Worm (Caenorhabditis elegans) whole organism, L4 larva: ENCODE measurements around the gene msp-3.

ENCODE experiments used
- F26F4.8 ChIP-seq: fragments of 200-800 bp; sonication (Bioruptor generic); conservative IDR thresholded peaks from 2 replicates; pipeline ENCODE4 v1.3.6; 2022; ENCODE audit warnings: missing genetic modification characterization, missing compliant biosample characterization
- Y75B8A.6 ChIP-seq: fragments of 200-800 bp; sonication (Bioruptor generic); IDR thresholded peaks from 2 replicates; pipeline ENCODE4 v1.3.6; 2022; ENCODE audit warnings: missing genetic modification reagents, missing genetic modification characterization, missing compliant biosample characterization
- ZK337.2 ChIP-seq: fragments of 200-800 bp; sonication (Bioruptor generic); IDR thresholded peaks from 2 replicates; pipeline ENCODE4 v1.3.6; 2022; ENCODE audit warnings: missing genetic modification reagents, missing genetic modification characterization, missing compliant biosample characterization
- aha-1 ChIP-seq: fragments of 150-350 bp; peaks from one replicate; lab custom pipeline; 2014; ENCODE audit warnings: missing biosample characterization, missing genetic modification characterization
- fos-1 ChIP-seq: fragments of 150-350 bp; optimal IDR thresholded peaks from 2 replicates; lab custom pipeline; 2014; ENCODE audit warnings: missing biosample characterization, missing genetic modification characterization
- nhr-25 ChIP-seq: sonication (generic microtip); optimal IDR thresholded peaks from 2 replicates; lab custom pipeline; 2017; ENCODE audit warnings: missing genetic modification characterization, mild to moderate bottlenecking, missing compliant biosample characterization, antibody characterized with exemption, moderate library complexity, borderline replicate concordance; ENCODE audit not compliant: insufficient read depth
- snpc-4 ChIP-seq: fragments of 150-350 bp; optimal IDR thresholded peaks from 2 replicates; lab custom pipeline; 2014; ENCODE audit warnings: missing biosample characterization, missing genetic modification characterization
- zip-2 ChIP-seq: fragments of 150-350 bp; optimal IDR thresholded peaks from 2 replicates; lab custom pipeline; 2014; ENCODE audit warnings: missing biosample characterization, missing genetic modification characterization
- ztf-11 ChIP-seq: fragments of 150-350 bp; optimal IDR thresholded peaks from 2 replicates; lab custom pipeline; 2014; ENCODE audit warnings: missing biosample characterization, missing genetic modification characterization

DNA sequence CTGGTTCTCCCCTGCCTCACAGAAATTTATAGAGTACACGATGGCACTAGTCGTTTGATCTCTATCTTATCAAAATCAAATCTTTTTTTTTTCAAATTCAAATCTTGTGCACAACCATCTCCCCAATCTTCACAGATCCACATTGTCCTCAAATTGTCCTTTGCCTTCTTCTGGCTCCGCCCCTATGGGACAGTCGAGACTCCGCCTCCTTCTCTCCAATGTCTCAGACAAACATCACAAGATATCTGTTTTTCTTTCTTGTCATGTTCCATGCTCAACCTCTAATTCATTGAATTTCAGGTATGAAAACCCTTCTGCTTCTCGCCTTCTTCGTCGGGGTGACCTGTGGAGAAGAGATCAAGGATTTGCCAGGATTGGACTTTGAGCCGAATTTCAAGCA, 48.7 kb downstream of the msp-3 start, which contains the start of gene ctsa-1.1:
- TF ChIP-seq aha-1 (tag; lab: Kevin White, UChicago) (no peak), zip-2 (no peak), F26F4.8 (GFP tag; lab: Robert Waterston, UW) (no peak), snpc-4 (tag; lab: Kevin White, UChicago) (no peak), fos-1 (no peak), ztf-11 (tag; lab: Kevin White, UChicago) (no peak), ZK337.2 (GFP tag; lab: Robert Waterston, UW) (no peak), nhr-25 (tag; lab: Kevin White, UChicago) (no peak), Y75B8A.6 (no peak)
